Fruit fly (Drosophila melanogaster) whole organism, adult: Measurements from ENCODE around the gene Rap1.

Experiments
- CG11617 ChIP-seq: fragments of 200-800 bp; sonication (Bioruptor generic); optimal IDR thresholded peaks from 2 replicates; lab custom pipeline; 2017; ENCODE audit warnings: mild to moderate bottlenecking, missing biosample characterization, missing genetic modification reagents, missing genetic modification characterization
- CG12768 ChIP-seq: fragments of 200-800 bp; sonication (Bioruptor generic); optimal IDR thresholded peaks from 2 replicates; lab custom pipeline; 2017; ENCODE audit warnings: missing biosample characterization, missing genetic modification characterization, mild to moderate bottlenecking, moderate library complexity, missing genetic modification reagents
- CG14711 ChIP-seq: fragments of 200-800 bp; sonication (Bioruptor generic); optimal IDR thresholded peaks from 2 replicates; lab custom pipeline; 2018; ENCODE audit warnings: missing biosample characterization, mild to moderate bottlenecking, missing genetic modification characterization, moderate library complexity
- CG1620 ChIP-seq: fragments of 200-800 bp; sonication (Bioruptor generic); optimal IDR thresholded peaks from 2 replicates; lab custom pipeline; 2016; ENCODE audit warnings: missing biosample characterization, missing genetic modification characterization
- CG33017 ChIP-seq: fragments of 200-800 bp; sonication (Bioruptor generic); optimal IDR thresholded peaks from 2 replicates; lab custom pipeline; 2018; ENCODE audit warnings: missing biosample characterization, mild to moderate bottlenecking, missing genetic modification characterization, moderate library complexity
- CG5204 ChIP-seq: fragments of 200-800 bp; sonication (Bioruptor generic); optimal IDR thresholded peaks from 2 replicates; lab custom pipeline; 2016; ENCODE audit warnings: missing biosample characterization, missing genetic modification characterization
- CG7045 ChIP-seq: fragments of 200-800 bp; sonication (Bioruptor generic); optimal IDR thresholded peaks from 2 replicates; lab custom pipeline; 2017; ENCODE audit warnings: missing biosample characterization, mild to moderate bottlenecking, missing genetic modification characterization
- CG7101 ChIP-seq: fragments of 200-800 bp; sonication (Bioruptor generic); optimal IDR thresholded peaks from 2 replicates; lab custom pipeline; 2018; ENCODE audit warnings: missing biosample characterization, mild to moderate bottlenecking, missing genetic modification characterization, moderate library complexity
- Clk ChIP-seq: fragments of 200-800 bp; sonication (Bioruptor generic); optimal IDR thresholded peaks from 2 replicates; lab custom pipeline; 2017; ENCODE audit warnings: missing biosample characterization, missing genetic modification characterization
- Crg-1 ChIP-seq: fragments of 200-800 bp; sonication (Bioruptor generic); optimal IDR thresholded peaks from 2 replicates; lab custom pipeline; 2016; ENCODE audit warnings: missing biosample characterization, missing genetic modification characterization
- Hr96 ChIP-seq: fragments of 200-800 bp; sonication (Bioruptor generic); optimal IDR thresholded peaks from 2 replicates; lab custom pipeline; 2016; ENCODE audit warnings: missing biosample characterization, missing genetic modification characterization
- Mnt ChIP-seq: fragments of 200-800 bp; sonication (Bioruptor generic); optimal IDR thresholded peaks from 2 replicates; lab custom pipeline; 2016; ENCODE audit warnings: missing biosample characterization, mild to moderate bottlenecking, missing genetic modification characterization
- bab1 ChIP-seq: fragments of 200-800 bp; sonication (Bioruptor generic); optimal IDR thresholded peaks from 3 replicates; lab custom pipeline; 2019; ENCODE audit warnings: missing biosample characterization, mild to moderate bottlenecking, missing genetic modification characterization, moderate library complexity
- cic ChIP-seq: fragments of 200-800 bp; sonication (Bioruptor generic); optimal IDR thresholded peaks from 2 replicates; lab custom pipeline; 2017; ENCODE audit warnings: missing biosample characterization, mild to moderate bottlenecking, missing genetic modification characterization, moderate library complexity
- cnc ChIP-seq, 2 experiments: fragments of >200 bp; optimal IDR thresholded peaks; 2 replicates each; lab custom pipeline; 2017
- kay ChIP-seq: fragments of 200-800 bp; sonication (Bioruptor generic); peaks from one replicate; lab custom pipeline; 2016; ENCODE audit warnings: missing biosample characterization, missing genetic modification characterization, borderline replicate concordance
- ovo ChIP-seq: fragments of 200-800 bp; sonication (Bioruptor generic); optimal IDR thresholded peaks from 2 replicates; lab custom pipeline; 2016; ENCODE audit warnings: missing biosample characterization, missing genetic modification characterization
- pad ChIP-seq: fragments of 200-800 bp; sonication (Bioruptor generic); optimal IDR thresholded peaks from 3 replicates; lab custom pipeline; 2017; ENCODE audit warnings: missing biosample characterization, missing genetic modification characterization, mild to moderate bottlenecking, moderate library complexity, missing genetic modification reagents
- tj ChIP-seq: fragments of 200-800 bp; sonication (Bioruptor generic); optimal IDR thresholded peaks from 3 replicates; lab custom pipeline; 2017; ENCODE audit warnings: missing biosample characterization, mild to moderate bottlenecking, missing genetic modification characterization, moderate library complexity
- toe ChIP-seq: fragments of 200-800 bp; sonication (Bioruptor generic); optimal IDR thresholded peaks from 2 replicates; lab custom pipeline; 2016; ENCODE audit warnings: missing biosample characterization, missing genetic modification characterization

The Rap1 gene

dm6 chr3L:1831753-1832268, 30.2 kb downstream of the Rap1 start, which contains the start of gene Cpr62Ba:
Cpr62Ba (minus strand) TSS chr3L:1831783.
- TF ChIP-seq toe (no peak), Clk (no peak), CG5204 (GFP tag; lab: Kevin White, UChicago) (no peak), CG1620 (GFP tag; lab: Kevin White, UChicago) (no peak), cnc (optimal IDR thresholded peaks at IDR 0.05; lab: Kevin White, UChicago) (no peak), ovo (no peak), kay (no peak), CG33017 (no peak), CG7045 (GFP tag; lab: Kevin White, UChicago) (no peak)

dm6 chr3L:1829539-1829938, 32.5 kb downstream of the Rap1 start:
- TF ChIP-seq CG7045 (GFP tag; lab: Kevin White, UChicago), result no peak
- no peak for TF ChIP-seq ovo
- TF ChIP-seq CG7101 (tag; lab: Kevin White, UChicago), result no peak
- TF ChIP-seq cic (GFP tag; lab: Kevin White, UChicago), result no peak
- TF ChIP-seq Mnt (GFP tag; lab: Kevin White, UChicago), result no peak
- TF ChIP-seq toe, result no peak
- no peak for TF ChIP-seq Clk
- no peak for TF ChIP-seq CG1620 (GFP tag; lab: Kevin White, UChicago)
- no peak for TF ChIP-seq Crg-1 (GFP tag; lab: Kevin White, UChicago)
- TF ChIP-seq bab1 (GFP tag; lab: Kevin White, UChicago), result no peak
- TF ChIP-seq CG5204 (GFP tag; lab: Kevin White, UChicago), result no peak
- no peak for TF ChIP-seq CG14711 (tag; lab: Kevin White, UChicago)

dm6 chr3L:1827809-1828371, 34.1 kb downstream of the Rap1 start:
- TF ChIP-seq kay (no peak), bab1 (GFP tag; lab: Kevin White, UChicago) (no peak), CG33017 (no peak), CG7101 (tag; lab: Kevin White, UChicago) (no peak), CG5204 (GFP tag; lab: Kevin White, UChicago) (no peak), CG7045 (GFP tag; lab: Kevin White, UChicago) (no peak), Hr96 (GFP tag; lab: Kevin White, UChicago) (no peak), CG1620 (GFP tag; lab: Kevin White, UChicago) (no peak), cic (GFP tag; lab: Kevin White, UChicago) (no peak), cnc (optimal IDR thresholded peaks at IDR 0.05; lab: Kevin White, UChicago) (no peak), CG12768 (no peak), tj (GFP tag; lab: Kevin White, UChicago) (no peak)

dm6 chr3L:1822365-1822764, 39.7 kb downstream of the Rap1 start:
- TF ChIP-seq CG1620 (GFP tag; lab: Kevin White, UChicago), result no peak
- TF ChIP-seq CG14711 (tag; lab: Kevin White, UChicago), result no peak
- TF ChIP-seq CG5204 (GFP tag; lab: Kevin White, UChicago), result no peak
- no peak for TF ChIP-seq ovo
- no peak for TF ChIP-seq cic (GFP tag; lab: Kevin White, UChicago)
- TF ChIP-seq kay, result no peak
- no peak for TF ChIP-seq Crg-1 (GFP tag; lab: Kevin White, UChicago)
- no peak for TF ChIP-seq bab1 (GFP tag; lab: Kevin White, UChicago)
- TF ChIP-seq CG7045 (GFP tag; lab: Kevin White, UChicago), result no peak
- TF ChIP-seq cnc (optimal IDR thresholded peaks at IDR 0.05; lab: Kevin White, UChicago), result no peak
- TF ChIP-seq tj (GFP tag; lab: Kevin White, UChicago), result no peak

dm6 chr3L:1821140-1821539, 40.9 kb downstream of the Rap1 start:
- no peak for TF ChIP-seq pad (GFP tag; lab: Kevin White, UChicago)
- no peak for TF ChIP-seq CG33017
- TF ChIP-seq bab1 (GFP tag; lab: Kevin White, UChicago), result no peak
- no peak for TF ChIP-seq cnc (optimal IDR thresholded peaks at IDR 0.05; lab: Kevin White, UChicago)
- TF ChIP-seq Crg-1 (GFP tag; lab: Kevin White, UChicago), result no peak
- TF ChIP-seq ovo, result no peak
- TF ChIP-seq CG7045 (GFP tag; lab: Kevin White, UChicago), result no peak
- no peak for TF ChIP-seq Mnt (GFP tag; lab: Kevin White, UChicago)
- TF ChIP-seq CG11617, result no peak
- TF ChIP-seq CG5204 (GFP tag; lab: Kevin White, UChicago), result no peak
- TF ChIP-seq CG7101 (tag; lab: Kevin White, UChicago), result no peak
- no peak for TF ChIP-seq CG1620 (GFP tag; lab: Kevin White, UChicago)
- TF ChIP-seq Hr96 (GFP tag; lab: Kevin White, UChicago), result no peak
- no peak for TF ChIP-seq tj (GFP tag; lab: Kevin White, UChicago)
- no peak for TF ChIP-seq CG12768
- TF ChIP-seq toe, result no peak
- TF ChIP-seq CG14711 (tag; lab: Kevin White, UChicago), result no peak
- TF ChIP-seq kay, result no peak
- no peak for TF ChIP-seq Clk

dm6 chr3L:1818834-1819233, 43.2 kb downstream of the Rap1 start:
- TF ChIP-seq Clk (no peak), cnc (optimal IDR thresholded peaks at IDR 0.05; lab: Kevin White, UChicago) (no peak), Crg-1 (GFP tag; lab: Kevin White, UChicago) (no peak), CG14711 (tag; lab: Kevin White, UChicago) (no peak)

dm6 chr3L:1817405-1817804, 44.6 kb downstream of the Rap1 start:
- TF ChIP-seq CG1620 (GFP tag; lab: Kevin White, UChicago) (no peak), CG5204 (GFP tag; lab: Kevin White, UChicago) (no peak), CG14711 (tag; lab: Kevin White, UChicago) (no peak), Crg-1 (GFP tag; lab: Kevin White, UChicago) (no peak), tj (GFP tag; lab: Kevin White, UChicago) (no peak), kay (no peak), bab1 (GFP tag; lab: Kevin White, UChicago) (no peak), cnc (optimal IDR thresholded peaks at IDR 0.05; lab: Kevin White, UChicago) (no peak), CG12768 (no peak), cic (GFP tag; lab: Kevin White, UChicago) (no peak), Mnt (GFP tag; lab: Kevin White, UChicago) (no peak), toe (no peak), CG7101 (tag; lab: Kevin White, UChicago) (no peak), CG7045 (GFP tag; lab: Kevin White, UChicago) (no peak)
